Fruit fly (Drosophila melanogaster) whole organism, prepupa: ENCODE results near the gene PDZ-GEF.

ENCODE experiments used
- CG10669 ChIP-seq: fragments of 200-800 bp; sonication (Bioruptor generic); optimal IDR thresholded peaks from 3 replicates; lab custom pipeline; 2018; ENCODE audit warnings: missing biosample characterization, mild to moderate bottlenecking, missing genetic modification characterization, moderate library complexity
- CG32006 ChIP-seq: fragments of 200-800 bp; sonication (Bioruptor generic); optimal IDR thresholded peaks from 3 replicates; lab custom pipeline; 2017; ENCODE audit warnings: missing biosample characterization, mild to moderate bottlenecking, missing genetic modification characterization
- CG34406 ChIP-seq: fragments of 200-800 bp; sonication (Bioruptor generic); optimal IDR thresholded peaks from 3 replicates; lab custom pipeline; 2016; ENCODE audit warnings: missing biosample characterization, missing genetic modification characterization
- CG3919 ChIP-seq: fragments of 200-800 bp; sonication (Bioruptor generic); optimal IDR thresholded peaks from 3 replicates; lab custom pipeline; 2016; ENCODE audit warnings: missing biosample characterization, missing genetic modification characterization
- Eip93F ChIP-seq: fragments of 200-800 bp; sonication (Bioruptor generic); optimal IDR thresholded peaks from 2 replicates; lab custom pipeline; 2016; ENCODE audit warnings: missing biosample characterization, mild to moderate bottlenecking, missing genetic modification characterization
- Sox14 ChIP-seq: fragments of 200-800 bp; sonication (Bioruptor generic); optimal IDR thresholded peaks from 3 replicates; lab custom pipeline; 2016; ENCODE audit warnings: missing biosample characterization, missing genetic modification characterization
- dsx ChIP-seq: fragments of 200-800 bp; optimal IDR thresholded peaks from 3 replicates; lab custom pipeline; 2019; ENCODE audit warnings: missing biosample characterization, mild to moderate bottlenecking, missing genetic modification characterization, moderate library complexity; ENCODE audit not compliant: poor library complexity, severe bottlenecking
- esn ChIP-seq: fragments of 200-800 bp; sonication (Bioruptor generic); optimal IDR thresholded peaks from 2 replicates; lab custom pipeline; 2016; ENCODE audit warnings: missing biosample characterization, mild to moderate bottlenecking, missing genetic modification characterization, moderate library complexity
- vri ChIP-seq: fragments of 200-800 bp; sonication (Bioruptor generic); optimal IDR thresholded peaks from 3 replicates; lab custom pipeline; 2016; ENCODE audit warnings: missing biosample characterization, mild to moderate bottlenecking, missing genetic modification characterization

- TF ChIP-seq vri (no peak), CG10669 (GFP tag; lab: Kevin White, UChicago) (no peak), esn (GFP tag; lab: Kevin White, UChicago) (no peak), CG32006 (GFP tag; lab: Kevin White, UChicago) (no peak), CG34406 (GFP tag; lab: Kevin White, UChicago) (no peak), Sox14 (GFP tag; lab: Kevin White, UChicago) (no peak), dsx (no peak), Eip93F (GFP tag; lab: Kevin White, UChicago) (no peak), CG3919 (GFP tag; lab: Kevin White, UChicago) (no peak)
These were observed 31.1 kb downstream of the PDZ-GEF start, which contains the start of gene ppk14 for dm6 chr2L:6354656-6355055.
